Worm (Caenorhabditis elegans): ENCODE measurements around the gene asp-13.

DNA sequence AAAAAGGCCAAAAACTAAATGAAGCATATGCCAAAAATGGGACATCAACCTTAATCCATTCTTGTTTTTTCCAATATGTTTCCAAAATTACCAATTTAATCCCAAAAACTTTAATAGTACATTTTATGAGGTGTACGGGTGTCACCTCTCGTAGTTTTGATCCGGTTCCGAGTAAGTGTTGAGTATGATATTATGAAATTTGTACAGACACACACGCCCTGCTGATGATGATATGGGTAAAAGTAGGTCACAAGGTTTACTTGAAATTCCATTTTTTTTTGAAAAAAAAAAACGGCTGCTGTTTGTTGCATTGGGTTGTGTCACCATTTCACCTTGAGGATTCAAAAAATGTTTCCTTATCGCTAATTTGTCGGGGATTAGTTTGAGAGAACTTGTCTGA, 14.9 kb upstream of the asp-13 start:
- TF ChIP-seq flt-1 (GFP tag; IDR thresholded peaks at IDR 0.05) (no peak), ama-1 (optimal IDR thresholded peaks at IDR 0.05) (no peak), pes-1 (GFP tag; IDR thresholded peaks at IDR 0.05) (no peak), hmg-4 (GFP tag; optimal IDR thresholded peaks at IDR 0.05) (no peak), ets-7 (tag; optimal IDR thresholded peaks at IDR 0.05) (no peak), hmbx-1 (tag; optimal IDR thresholded peaks at IDR 0.05) (no peak), sea-1 (GFP tag; conservative IDR thresholded peaks at IDR 0.05) (no peak), F13C5.2 (tag; optimal IDR thresholded peaks at IDR 0.05) (no peak), ceh-36 (tag; optimal IDR thresholded peaks at IDR 0.05) (no peak), B0310.2 (tag; optimal IDR thresholded peaks at IDR 0.05) (no peak), scrt-1 (GFP tag; IDR thresholded peaks at IDR 0.05) (no peak), aly-1 (tag; optimal IDR thresholded peaks at IDR 0.05) (no peak)
